Worm (Caenorhabditis elegans) whole organism, L3 larva: ENCODE data around the gene krr-1.

Source experiments
- R02D3.7 ChIP-seq: fragments of 150-350 bp; optimal IDR thresholded peaks from 2 replicates; lab custom pipeline; 2014; ENCODE audit warnings: missing biosample characterization, missing genetic modification characterization
- ZK546.5 ChIP-seq: sonication (generic microtip); optimal IDR thresholded peaks from 2 replicates; lab custom pipeline; 2017; ENCODE audit warnings: missing biosample characterization, missing genetic modification characterization
- aly-2 ChIP-seq: fragments of 150-350 bp; optimal IDR thresholded peaks from 2 replicates; lab custom pipeline; 2014; ENCODE audit warnings: missing biosample characterization, missing genetic modification characterization
- ama-1 ChIP-seq: fragments of 150-350 bp; optimal IDR thresholded peaks from 2 replicates; lab custom pipeline; 2018
- ceh-16 ChIP-seq: sonication (generic microtip); optimal IDR thresholded peaks from 2 replicates; lab custom pipeline; 2017; ENCODE audit warnings: missing biosample characterization, missing genetic modification characterization
- ceh-28 ChIP-seq: fragments of 150-350 bp; optimal IDR thresholded peaks from 2 replicates; lab custom pipeline; 2014; ENCODE audit warnings: missing biosample characterization, missing genetic modification reagents, missing genetic modification characterization
- ceh-82 ChIP-seq: fragments of 150-350 bp; optimal IDR thresholded peaks from 2 replicates; lab custom pipeline; 2014; ENCODE audit warnings: missing biosample characterization, missing genetic modification characterization
- ceh-9 ChIP-seq: sonication (generic microtip); optimal IDR thresholded peaks from 2 replicates; lab custom pipeline; 2018; ENCODE audit warnings: missing biosample characterization, missing genetic modification characterization
- daf-12 ChIP-seq: fragments of 150-350 bp; optimal IDR thresholded peaks from 2 replicates; lab custom pipeline; 2014; ENCODE audit warnings: missing biosample characterization, missing genetic modification reagents, missing genetic modification characterization
- egl-27 ChIP-seq: sonication (generic microtip); optimal IDR thresholded peaks from 4 replicates; lab custom pipeline; 2017; ENCODE audit warnings: missing biosample characterization, missing genetic modification reagents, missing genetic modification characterization
- egl-5 ChIP-seq: fragments of 150-350 bp; optimal IDR thresholded peaks from 2 replicates; lab custom pipeline; 2017; ENCODE audit warnings: missing biosample characterization, missing genetic modification reagents, missing genetic modification characterization, inconsistent platforms
- elt-1 ChIP-seq: fragments of 150-350 bp; optimal IDR thresholded peaks from 2 replicates; lab custom pipeline; 2014; ENCODE audit warnings: missing biosample characterization, missing genetic modification characterization
- elt-2 ChIP-seq: sonication (generic microtip); optimal IDR thresholded peaks from 2 replicates; lab custom pipeline; 2016; ENCODE audit warnings: missing genetic modification reagents, mild to moderate bottlenecking, missing genetic modification characterization, missing compliant biosample characterization
- elt-3 ChIP-seq, 3 experiments: fragments of 150-350 bp in 1 of 3; sonication (generic microtip) in 2 of 3; optimal IDR thresholded peaks; 2 replicates in 2 of 3; 4 replicates in 1 of 3; lab custom pipeline; 2014 to 2017; ENCODE audit warnings: missing biosample characterization in 3 of 3, missing genetic modification characterization in 3 of 3
- eor-1 ChIP-seq, 2 experiments: fragments of 150-350 bp; optimal IDR thresholded peaks; 2 replicates each; lab custom pipeline; 2014 to 2018; ENCODE audit warnings: missing biosample characterization in 2 of 2, missing genetic modification characterization in 2 of 2
- fkh-10 ChIP-seq: sonication (generic microtip); optimal IDR thresholded peaks from 2 replicates; lab custom pipeline; 2017; ENCODE audit warnings: missing biosample characterization, missing genetic modification reagents, missing genetic modification characterization
- fkh-2 ChIP-seq: fragments of 150-350 bp; optimal IDR thresholded peaks from 2 replicates; lab custom pipeline; 2014; ENCODE audit warnings: missing biosample characterization, missing genetic modification reagents, missing genetic modification characterization
- fos-1 ChIP-seq: fragments of 150-350 bp; optimal IDR thresholded peaks from 2 replicates; lab custom pipeline; 2014; ENCODE audit warnings: missing biosample characterization, missing genetic modification characterization
- hmg-11 ChIP-seq: sonication (generic microtip); optimal IDR thresholded peaks from 2 replicates; lab custom pipeline; 2016; ENCODE audit warnings: missing genetic modification characterization, missing compliant biosample characterization
- jun-1 ChIP-seq: fragments of 150-350 bp; optimal IDR thresholded peaks from 2 replicates; lab custom pipeline; 2014; ENCODE audit warnings: missing biosample characterization, missing genetic modification reagents, missing genetic modification characterization
- lin-15B ChIP-seq: fragments of 150-350 bp; optimal IDR thresholded peaks from 2 replicates; lab custom pipeline; 2014; ENCODE audit warnings: missing biosample characterization, missing genetic modification characterization
- lin-39 ChIP-seq: fragments of 150-350 bp; optimal IDR thresholded peaks from 2 replicates; lab custom pipeline; 2018; ENCODE audit warnings: missing biosample characterization, missing genetic modification reagents, missing genetic modification characterization
- lsy-12 ChIP-seq: sonication (generic microtip); optimal IDR thresholded peaks from 2 replicates; lab custom pipeline; 2016; ENCODE audit warnings: mild to moderate bottlenecking, missing genetic modification characterization, missing compliant biosample characterization
- mdl-1 ChIP-seq: fragments of 150-350 bp; optimal IDR thresholded peaks from 2 replicates; lab custom pipeline; 2014; ENCODE audit warnings: missing biosample characterization, missing genetic modification characterization
- mml-1 ChIP-seq: fragments of 150-350 bp; sonication (generic microtip); optimal IDR thresholded peaks from 3 replicates; lab custom pipeline; 2014; ENCODE audit warnings: missing biosample characterization, missing genetic modification characterization
- nfya-1 ChIP-seq: sonication (generic microtip); optimal IDR thresholded peaks from 2 replicates; lab custom pipeline; 2017; ENCODE audit warnings: missing genetic modification characterization, mild to moderate bottlenecking, missing compliant biosample characterization, antibody characterized with exemption, moderate library complexity; ENCODE audit not compliant: insufficient read depth
- nhr-11 ChIP-seq: fragments of 150-350 bp; optimal IDR thresholded peaks from 2 replicates; lab custom pipeline; 2014; ENCODE audit warnings: missing biosample characterization, missing genetic modification characterization
- nhr-12 ChIP-seq: fragments of 150-350 bp; optimal IDR thresholded peaks from 2 replicates; lab custom pipeline; 2014; ENCODE audit warnings: missing biosample characterization, missing genetic modification characterization
- nhr-23 ChIP-seq: fragments of 150-350 bp; optimal IDR thresholded peaks from 2 replicates; lab custom pipeline; 2014; ENCODE audit warnings: missing biosample characterization, missing genetic modification reagents, missing genetic modification characterization
- nhr-237 ChIP-seq: fragments of 150-350 bp; optimal IDR thresholded peaks from 2 replicates; lab custom pipeline; 2014; ENCODE audit warnings: missing biosample characterization, missing genetic modification characterization
- nhr-25 ChIP-seq: sonication (generic microtip); optimal IDR thresholded peaks from 2 replicates; lab custom pipeline; 2017; ENCODE audit warnings: missing biosample characterization, missing genetic modification characterization
- nhr-28 ChIP-seq: fragments of 150-350 bp; optimal IDR thresholded peaks from 2 replicates; lab custom pipeline; 2014; ENCODE audit warnings: missing biosample characterization, missing genetic modification characterization
- nhr-43 ChIP-seq: sonication (generic microtip); optimal IDR thresholded peaks from 2 replicates; lab custom pipeline; 2016; ENCODE audit warnings: mild to moderate bottlenecking, missing genetic modification characterization, missing compliant biosample characterization; ENCODE audit not compliant: poor library complexity, severe bottlenecking
- nhr-67 ChIP-seq: fragments of 150-350 bp; optimal IDR thresholded peaks from 2 replicates; lab custom pipeline; 2014; ENCODE audit warnings: missing biosample characterization, missing genetic modification characterization
- nhr-76 ChIP-seq: fragments of 150-350 bp; sonication (generic microtip); optimal IDR thresholded peaks from 5 replicates; lab custom pipeline; 2014; ENCODE audit warnings: missing biosample characterization, missing genetic modification characterization
- nhr-77 ChIP-seq: fragments of 150-350 bp; optimal IDR thresholded peaks from 2 replicates; lab custom pipeline; 2014; ENCODE audit warnings: missing biosample characterization, missing genetic modification characterization
- pha-4 ChIP-seq: fragments of 150-350 bp; optimal IDR thresholded peaks from 2 replicates; lab custom pipeline; 2014; ENCODE audit warnings: missing biosample characterization, missing genetic modification reagents, missing genetic modification characterization
- pqm-1 ChIP-seq: fragments of 150-350 bp; optimal IDR thresholded peaks from 2 replicates; lab custom pipeline; 2017; ENCODE audit warnings: missing biosample characterization, missing genetic modification characterization, inconsistent platforms
- sea-2 ChIP-seq: fragments of 150-350 bp; sonication (generic microtip); optimal IDR thresholded peaks from 4 replicates; lab custom pipeline; 2014; ENCODE audit warnings: missing biosample characterization, missing genetic modification reagents, missing genetic modification characterization
- skn-1 ChIP-seq: fragments of 150-350 bp; optimal IDR thresholded peaks from 2 replicates; lab custom pipeline; 2014; ENCODE audit warnings: missing biosample characterization, missing genetic modification characterization
- snpc-4 ChIP-seq: fragments of 150-350 bp; optimal IDR thresholded peaks from 2 replicates; lab custom pipeline; 2014; ENCODE audit warnings: missing biosample characterization, missing genetic modification characterization
- tbx-2 ChIP-seq: sonication (generic microtip); optimal IDR thresholded peaks from 2 replicates; lab custom pipeline; 2016; ENCODE audit warnings: mild to moderate bottlenecking, missing genetic modification characterization, missing compliant biosample characterization
- unc-39 ChIP-seq: sonication (generic microtip); optimal IDR thresholded peaks from 4 replicates; lab custom pipeline; 2017; ENCODE audit warnings: missing biosample characterization, missing genetic modification characterization
- unc-62 ChIP-seq: fragments of 150-350 bp; sonication (generic microtip); optimal IDR thresholded peaks from 4 replicates; lab custom pipeline; 2014; ENCODE audit warnings: missing biosample characterization, missing genetic modification reagents, missing genetic modification characterization
- zag-1 ChIP-seq: fragments of 150-350 bp; optimal IDR thresholded peaks from 2 replicates; lab custom pipeline; 2014; ENCODE audit warnings: missing biosample characterization, missing genetic modification characterization
- ztf-11 ChIP-seq: fragments of 150-350 bp; optimal IDR thresholded peaks from 2 replicates; lab custom pipeline; 2014; ENCODE audit warnings: missing biosample characterization, missing genetic modification characterization
- ztf-4 ChIP-seq: fragments of 150-350 bp; optimal IDR thresholded peaks from 2 replicates; lab custom pipeline; 2014; ENCODE audit warnings: missing biosample characterization, missing genetic modification characterization

krr-1 gene

DNA sequence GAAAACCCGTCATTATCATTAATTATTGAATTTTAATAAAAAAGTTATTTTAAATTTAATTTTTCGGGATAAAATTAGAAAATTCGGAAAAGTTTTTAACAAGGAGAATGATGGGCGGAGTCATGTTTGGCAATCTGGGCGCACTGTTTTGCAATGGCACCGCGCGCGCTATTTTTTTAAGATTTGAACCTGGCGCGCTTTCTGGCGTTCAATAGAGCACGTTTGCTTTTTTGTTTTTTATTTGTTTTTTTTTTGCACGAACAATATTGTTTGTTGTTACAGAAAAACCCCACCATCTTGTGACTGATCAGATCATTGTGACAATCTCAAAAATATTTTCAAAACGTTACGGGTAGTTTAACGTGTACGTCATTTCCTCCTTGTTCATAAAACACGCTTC is 6.1 kb downstream of the krr-1 start, which contains the start of gene hyls-1:
Gene hyls-1 (plus strand): TSS at position 249 of the 400 bp plus-strand sequence.
- TF ChIP-seq nhr-43 (tag; lab: Kevin White, UChicago) = peak; percentile 92
- TF ChIP-seq egl-5 (tag; lab: Kevin White, UChicago) = peak; percentile 95
- no peak for TF ChIP-seq aly-2 (tag; lab: Kevin White, UChicago)
- peak; percentile 56 for TF ChIP-seq lin-39 (tag; lab: Kevin White, UChicago)
- TF ChIP-seq ZK546.5 (tag; lab: Kevin White, UChicago) = no peak
- peak; percentile 51 for TF ChIP-seq elt-2 (tag; lab: Kevin White, UChicago)
- TF ChIP-seq nhr-23 (tag; lab: Kevin White, UChicago) = peak; percentile 94
- no peak for TF ChIP-seq mml-1 (tag; lab: Kevin White, UChicago)
- no peak for TF ChIP-seq ztf-11 (tag; lab: Kevin White, UChicago)
- no peak for TF ChIP-seq nhr-76 (tag; lab: Kevin White, UChicago)
- no peak for TF ChIP-seq fkh-2 (tag; lab: Kevin White, UChicago)
- no peak for TF ChIP-seq daf-12
- TF ChIP-seq ceh-28 (tag; lab: Kevin White, UChicago) = peak; percentile 65
- TF ChIP-seq eor-1 (tag; optimal IDR thresholded peaks at IDR 0.05; lab: Kevin White, UChicago) = no peak
- no peak for TF ChIP-seq elt-1 (tag; lab: Kevin White, UChicago)
- TF ChIP-seq skn-1 = peak; percentile 37
- no peak for TF ChIP-seq nhr-77 (tag; lab: Kevin White, UChicago)
- no peak for TF ChIP-seq ceh-9 (tag; lab: Kevin White, UChicago)
- TF ChIP-seq snpc-4 = peak; percentile 57
- peak; percentile 91 for TF ChIP-seq nfya-1 (tag; lab: Kevin White, UChicago)
- no peak for TF ChIP-seq nhr-67 (tag; lab: Kevin White, UChicago)
- TF ChIP-seq lin-15B (tag; lab: Kevin White, UChicago) = peak; percentile 92
- peak; percentile 57 for TF ChIP-seq ceh-82
- no peak for TF ChIP-seq tbx-2 (tag; lab: Kevin White, UChicago)
- TF ChIP-seq nhr-12 (tag; lab: Kevin White, UChicago) = no peak
- TF ChIP-seq ama-1 = peak; percentile 32
- peak; percentile 69 for TF ChIP-seq R02D3.7 (tag; lab: Kevin White, UChicago)
- TF ChIP-seq elt-3 (tag; optimal IDR thresholded peaks at IDR 0.05; lab: Kevin White, UChicago) = no peak
- no peak for TF ChIP-seq fkh-10 (GFP tag; lab: Kevin White, UChicago)
- no peak for TF ChIP-seq egl-27 (tag; lab: Kevin White, UChicago)
- TF ChIP-seq sea-2 (GFP tag; lab: Kevin White, UChicago) = no peak
- TF ChIP-seq unc-39 (tag; lab: Kevin White, UChicago) = no peak
- no peak for TF ChIP-seq nhr-28
- no peak for TF ChIP-seq nhr-237 (tag; lab: Kevin White, UChicago)
- TF ChIP-seq nhr-11 = no peak
- no peak for TF ChIP-seq zag-1
- TF ChIP-seq lsy-12 (tag; lab: Kevin White, UChicago) = no peak
- TF ChIP-seq mdl-1 (tag; lab: Kevin White, UChicago) = no peak
- peak; percentile 86 for TF ChIP-seq hmg-11 (tag; lab: Kevin White, UChicago)
- no peak for TF ChIP-seq unc-62
- TF ChIP-seq ceh-16 (tag; lab: Kevin White, UChicago) = no peak
- no peak for TF ChIP-seq ztf-4 (tag; lab: Kevin White, UChicago)
- peak; percentile 96 for TF ChIP-seq pha-4
- TF ChIP-seq jun-1 (tag; lab: Kevin White, UChicago) = no peak
- peak; percentile 31 for TF ChIP-seq pqm-1 (tag; lab: Kevin White, UChicago)
- TF ChIP-seq fos-1 (tag; lab: Kevin White, UChicago) = no peak
- peak; percentile 80 for TF ChIP-seq nhr-25 (tag; lab: Kevin White, UChicago)
